Worm (Caenorhabditis elegans) whole organism, young adult: ENCODE measurements around the gene bath-26.

Experiments
- C06A6.2 ChIP-seq: fragments of 200-800 bp; sonication (Bioruptor generic); conservative IDR thresholded peaks from 2 replicates; pipeline ENCODE4 v1.3.6; 2022; ENCODE audit warnings: missing genetic modification characterization, missing compliant biosample characterization
- aptf-3 ChIP-seq: fragments of 200-800 bp; sonication (Bioruptor generic); IDR thresholded peaks from 2 replicates; pipeline ENCODE4 v1.3.6; 2022; ENCODE audit warnings: missing genetic modification characterization, missing compliant biosample characterization
- die-1 ChIP-seq: sonication (generic microtip); optimal IDR thresholded peaks from 2 replicates; lab custom pipeline; 2016; ENCODE audit warnings: missing genotype, mild to moderate bottlenecking, missing genetic modification characterization, missing compliant biosample characterization
- madf-10 ChIP-seq: sonication (generic microtip); optimal IDR thresholded peaks from 2 replicates; lab custom pipeline; 2016; ENCODE audit warnings: mild to moderate bottlenecking, missing genetic modification characterization, missing compliant biosample characterization
- sea-2 ChIP-seq: fragments of 200-800 bp; sonication (Bioruptor generic); IDR thresholded peaks from 2 replicates; pipeline ENCODE4 v1.3.6; 2022; ENCODE audit warnings: missing genetic modification characterization, missing compliant biosample characterization
- unc-62 ChIP-seq: fragments of 150-350 bp; optimal IDR thresholded peaks from 2 replicates; lab custom pipeline; 2014; ENCODE audit warnings: missing biosample characterization, missing genetic modification reagents, missing genetic modification characterization
- ztf-18 ChIP-seq: sonication (generic microtip); optimal IDR thresholded peaks from 2 replicates; lab custom pipeline; 2016; ENCODE audit warnings: missing genotype, mild to moderate bottlenecking, missing genetic modification characterization, missing compliant biosample characterization

DNA sequence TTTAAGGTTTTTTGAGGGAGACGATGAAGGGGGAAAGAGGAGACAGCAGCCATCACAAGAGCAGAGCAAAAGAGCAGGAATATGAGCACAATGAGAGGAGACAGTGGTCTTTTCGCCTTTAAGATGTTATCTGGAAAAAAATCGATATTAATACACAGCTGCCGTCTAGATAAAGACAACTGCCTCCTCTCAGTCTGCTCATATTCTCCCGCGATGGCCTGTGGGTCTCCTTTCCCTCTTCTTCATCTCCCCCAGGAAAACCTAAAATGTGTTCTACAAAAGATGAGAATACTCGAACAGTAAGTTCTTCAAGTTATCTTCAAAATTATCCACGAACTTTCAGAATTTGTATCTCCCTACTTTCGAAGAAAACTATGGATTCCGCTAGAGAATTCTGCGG lies 50.1 kb downstream of the bath-26 start, which contains the start of the genes fbxb-52 and fbxb-51:
- TF ChIP-seq unc-62 (GFP tag; lab: Kevin White, UChicago) (no peak), C06A6.2 (GFP tag; lab: Robert Waterston, UW) (no peak), aptf-3 (GFP tag; lab: Robert Waterston, UW) (no peak), madf-10 (tag; lab: Kevin White, UChicago) (no peak), die-1 (no peak), sea-2 (GFP tag; lab: Robert Waterston, UW) (no peak), ztf-18 (tag; lab: Kevin White, UChicago) (no peak)
